Worm (Caenorhabditis elegans): Measurements from ENCODE around the gene D2096.13.

DNA sequence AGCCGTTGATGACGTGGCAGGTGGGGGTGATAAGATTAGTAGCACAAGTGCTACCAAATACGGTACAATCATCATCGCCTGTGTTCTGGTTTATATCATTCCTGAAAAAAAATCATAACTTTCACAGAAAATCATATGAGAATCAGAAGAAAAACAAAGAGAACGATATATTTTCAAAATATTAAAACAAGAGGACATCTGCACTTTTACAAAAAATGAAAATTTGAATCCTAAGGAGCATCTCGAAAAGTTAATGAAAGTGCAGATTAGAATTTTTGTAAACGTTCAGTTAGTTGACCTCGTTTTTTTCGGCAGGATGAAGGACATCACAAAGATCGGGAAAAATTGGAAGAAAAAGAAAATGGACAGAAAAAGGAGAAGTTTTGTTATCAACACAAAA is 45.5 kb downstream of the D2096.13 start, which contains the start of gene F35H10.10:
- TF ChIP-seq elt-2 (tag; optimal IDR thresholded peaks at IDR 0.05), result no peak
- TF ChIP-seq rnt-1 (tag; optimal IDR thresholded peaks at IDR 0.05), result no peak
- no peak for TF ChIP-seq ceh-9 (tag; optimal IDR thresholded peaks at IDR 0.05)
- no peak for TF ChIP-seq nfya-1 (tag; optimal IDR thresholded peaks at IDR 0.05)
- no peak for TF ChIP-seq unc-55 (GFP tag; optimal IDR thresholded peaks at IDR 0.05)
- TF ChIP-seq lin-11 (tag; optimal IDR thresholded peaks at IDR 0.05), result no peak
- no peak for TF ChIP-seq ceh-14 (tag; optimal IDR thresholded peaks at IDR 0.05)
- TF ChIP-seq unc-42 (tag; optimal IDR thresholded peaks at IDR 0.05), result no peak
- no peak for TF ChIP-seq pax-1 (tag; optimal IDR thresholded peaks at IDR 0.05)
- no peak for TF ChIP-seq T23F11.4 (GFP tag; optimal IDR thresholded peaks at IDR 0.05)
- no peak for TF ChIP-seq mec-3 (tag; optimal IDR thresholded peaks at IDR 0.05; ENCODE audit: borderline replicate concordance)
- TF ChIP-seq ceh-6 (GFP tag; optimal IDR thresholded peaks at IDR 0.05), result no peak
- no peak for TF ChIP-seq C38D4.7 (GFP tag; optimal IDR thresholded peaks at IDR 0.05)
- TF ChIP-seq nhr-232 (tag; optimal IDR thresholded peaks at IDR 0.05), result no peak

Measured in whole organism, late embryonic.